Fruit fly (Drosophila melanogaster): ENCODE data around the gene ppk31.
A peak's percentile ranks its signal among the peaks of the same experiment; 100 is the strongest.

Gene ppk31

DNA sequence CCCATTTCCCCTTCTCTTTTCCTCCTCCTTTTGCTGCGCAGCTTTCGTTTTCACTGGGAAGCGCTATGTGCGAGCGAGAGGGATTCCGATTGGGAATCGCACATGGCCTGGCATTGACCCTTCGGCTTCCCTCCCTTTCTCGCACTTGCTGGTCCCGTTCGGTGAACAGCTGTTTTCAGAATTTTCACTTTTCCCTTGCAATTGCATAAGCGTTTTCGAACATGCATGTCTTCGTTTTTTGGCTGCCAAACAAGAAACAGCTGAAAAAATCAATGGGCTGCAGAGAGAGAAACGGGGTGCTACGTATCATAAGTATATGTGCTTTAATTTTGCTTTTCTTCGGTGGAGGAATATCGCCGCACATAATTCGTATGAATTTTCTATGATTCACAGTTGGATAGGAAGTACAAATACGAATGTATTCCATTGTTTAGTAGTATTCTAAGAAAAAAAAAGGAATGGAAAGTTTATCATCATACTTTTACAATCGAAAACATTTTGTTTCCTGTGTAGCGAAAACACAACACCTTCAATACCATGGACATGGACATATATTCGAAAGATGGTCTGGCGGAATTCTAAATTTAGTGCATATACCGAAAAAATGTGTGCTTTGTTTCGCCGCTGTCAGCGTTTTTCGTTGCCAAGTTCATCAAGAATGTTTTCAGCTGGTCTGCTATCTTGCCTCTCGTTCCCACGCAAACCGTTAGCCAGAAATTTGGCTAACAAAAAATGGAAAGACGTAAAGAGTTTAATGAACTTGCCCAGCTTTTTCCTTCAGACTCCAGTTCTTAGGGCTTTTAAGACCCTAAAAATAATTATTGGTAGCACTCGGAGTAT lies 10.6 kb upstream of the ppk31 start (continued):
- TF ChIP-seq Ssrp (tag; optimal IDR thresholded peaks at IDR 0.05) (peak; percentile 28), Pdp1 (GFP tag; optimal IDR thresholded peaks at IDR 0.05) (peak; percentile 24 to 76), danr (GFP tag; IDR thresholded peaks at IDR 0.05) (0 out of 2 replicates have a peak, but pooled peaks have one; percentile 13), Oaz (GFP tag; IDR thresholded peaks at IDR 0.05) (no peak), CG31388 (GFP tag; optimal IDR thresholded peaks at IDR 0.05) (no peak), CG2120 (GFP tag; optimal IDR thresholded peaks at IDR 0.05) (peak; percentile 74), CG6654 (GFP tag; optimal IDR thresholded peaks at IDR 0.05) (no peak), Elba2 (GFP tag; optimal IDR thresholded peaks at IDR 0.05) (peak; percentile 97), tup (GFP tag; optimal IDR thresholded peaks at IDR 0.05) (no peak), CrebB (tag; optimal IDR thresholded peaks at IDR 0.05) (no peak), gcm2 (GFP tag; optimal IDR thresholded peaks at IDR 0.05) (no peak), pzg (GFP tag; optimal IDR thresholded peaks at IDR 0.05) (no peak), Atf6 (GFP tag; IDR thresholded peaks at IDR 0.05) (no peak), CG11093 (GFP tag; IDR thresholded peaks at IDR 0.05) (no peak), Doc3 (GFP tag; IDR thresholded peaks at IDR 0.05; ENCODE audit: partially characterized antibody) (no peak), CG11504 (tag; optimal IDR thresholded peaks at IDR 0.05) (peak; percentile 73), hbn (GFP tag; IDR thresholded peaks at IDR 0.05; ENCODE audit: partially characterized antibody) (no peak), CG12659 (GFP tag; optimal IDR thresholded peaks at IDR 0.05) (peak; percentile 34), Lhr (GFP tag; optimal IDR thresholded peaks at IDR 0.05) (no peak), dpn (GFP tag; optimal IDR thresholded peaks at IDR 0.05) (peak in 1 of 2 experiments; percentile 29), CG6254 (GFP tag; optimal IDR thresholded peaks at IDR 0.05) (peak; percentile 15), Awh (GFP tag; IDR thresholded peaks at IDR 0.05) (no peak), CG8089 (GFP tag; optimal IDR thresholded peaks at IDR 0.05) (peak; percentile 0), C15 (GFP tag; IDR thresholded peaks at IDR 0.05) (no peak), HHEX (GFP tag; optimal IDR thresholded peaks at IDR 0.05) (peak; percentile 63), CG17829 (tag; optimal IDR thresholded peaks at IDR 0.05) (peak; percentile 49), CG13296 (GFP tag; optimal IDR thresholded peaks at IDR 0.05) (peak; percentile 14), CG9609 (GFP tag; optimal IDR thresholded peaks at IDR 0.05) (peak; percentile 15), CHES-1-like (GFP tag; optimal IDR thresholded peaks at IDR 0.05) (peak; percentile 23), kni (GFP tag; optimal IDR thresholded peaks at IDR 0.05) (no peak), CG8290 (GFP tag; optimal IDR thresholded peaks at IDR 0.05) (no peak), CG8290 (tag; optimal IDR thresholded peaks at IDR 0.05) (peak in 1 of 2 experiments; percentile 61), Nf-YB (GFP tag; optimal IDR thresholded peaks at IDR 0.05) (peak; percentile 15), CG14014 (GFP tag; IDR thresholded peaks at IDR 0.05) (0 out of 2 replicates have a peak, but pooled peaks have one; percentile 39), CG11456 (GFP tag; IDR thresholded peaks at IDR 0.05) (no peak), CG3838 (GFP tag; optimal IDR thresholded peaks at IDR 0.05) (no peak), CG1832 (GFP tag; optimal IDR thresholded peaks at IDR 0.05) (peak; percentile 61), CG2129 (GFP tag; IDR thresholded peaks at IDR 0.05; ENCODE audit: partially characterized antibody) (no peak), CG12155 (GFP tag; optimal IDR thresholded peaks at IDR 0.05) (no peak), knrl (GFP tag; IDR thresholded peaks at IDR 0.05; ENCODE audit: partially characterized antibody) (no peak), Hand (GFP tag; optimal IDR thresholded peaks at IDR 0.05) (no peak), BEAF-32 (GFP tag; optimal IDR thresholded peaks at IDR 0.05) (no peak), CG17359 (tag; optimal IDR thresholded peaks at IDR 0.05) (peak; percentile 59), jumu (GFP tag; optimal IDR thresholded peaks at IDR 0.05) (peak; percentile 50), CG10543 (GFP tag; optimal IDR thresholded peaks at IDR 0.05) (no peak), wor (GFP tag; IDR thresholded peaks at IDR 0.05) (no peak), CG16863 (GFP tag; optimal IDR thresholded peaks at IDR 0.05) (peak; percentile 35), H15 (GFP tag; IDR thresholded peaks at IDR 0.05) (no peak), disco-r (GFP tag; optimal IDR thresholded peaks at IDR 0.05) (no peak)
